Worm (Caenorhabditis elegans) whole organism, L2 larva: ENCODE results near the gene rig-6.

Experiments
- C34F6.9 ChIP-seq: fragments of 150-350 bp; optimal IDR thresholded peaks from 2 replicates; lab custom pipeline; 2014; ENCODE audit warnings: missing biosample characterization, missing genetic modification characterization
- F13H6.1 ChIP-seq: sonication (generic microtip); optimal IDR thresholded peaks from 2 replicates; lab custom pipeline; 2016; ENCODE audit warnings: missing genetic modification characterization, missing compliant biosample characterization
- R02D3.7 ChIP-seq: fragments of 150-350 bp; optimal IDR thresholded peaks from 2 replicates; lab custom pipeline; 2014; ENCODE audit warnings: missing biosample characterization, missing genetic modification characterization
- Y55F3AM.14 ChIP-seq: fragments of 200-800 bp; sonication (Bioruptor generic); optimal IDR thresholded peaks from 2 replicates; lab custom pipeline; 2018; ENCODE audit warnings: mild to moderate bottlenecking, missing genetic modification characterization, missing compliant biosample characterization
- ZK546.5 ChIP-seq: sonication (generic microtip); optimal IDR thresholded peaks from 2 replicates; lab custom pipeline; 2017; ENCODE audit warnings: missing biosample characterization, missing genetic modification characterization
- aly-2 ChIP-seq: fragments of 150-350 bp; optimal IDR thresholded peaks from 2 replicates; lab custom pipeline; 2014; ENCODE audit warnings: missing biosample characterization, missing genetic modification characterization
- ama-1 ChIP-seq: fragments of 150-350 bp; optimal IDR thresholded peaks from 2 replicates; lab custom pipeline; 2018; ENCODE audit warnings: inconsistent platforms
- blmp-1 ChIP-seq: sonication (generic microtip); optimal IDR thresholded peaks from 2 replicates; lab custom pipeline; 2017; ENCODE audit warnings: missing genetic modification characterization, mild to moderate bottlenecking, missing compliant biosample characterization, antibody characterized with exemption, moderate library complexity; ENCODE audit not compliant: insufficient read depth
- ceh-82 ChIP-seq: fragments of 150-350 bp; optimal IDR thresholded peaks from 2 replicates; lab custom pipeline; 2014; ENCODE audit warnings: missing biosample characterization, missing genetic modification characterization
- crh-2 ChIP-seq: sonication (generic microtip); optimal IDR thresholded peaks from 2 replicates; lab custom pipeline; 2017; ENCODE audit warnings: missing biosample characterization, missing genetic modification characterization
- dmd-4 ChIP-seq: sonication (generic microtip); optimal IDR thresholded peaks from 2 replicates; lab custom pipeline; 2017; ENCODE audit warnings: missing biosample characterization, missing genetic modification characterization
- egl-27 ChIP-seq: sonication (generic microtip); optimal IDR thresholded peaks from 3 replicates; lab custom pipeline; 2017; ENCODE audit warnings: missing biosample characterization, missing genetic modification reagents, missing genetic modification characterization
- elt-1 ChIP-seq: fragments of 150-350 bp; optimal IDR thresholded peaks from 2 replicates; lab custom pipeline; 2014; ENCODE audit warnings: missing biosample characterization, missing genetic modification characterization
- elt-3 ChIP-seq: sonication (generic microtip); optimal IDR thresholded peaks from 2 replicates; lab custom pipeline; 2017; ENCODE audit warnings: missing biosample characterization, missing genetic modification characterization
- fos-1 ChIP-seq: fragments of 150-350 bp; optimal IDR thresholded peaks from 2 replicates; lab custom pipeline; 2014; ENCODE audit warnings: missing biosample characterization, missing genetic modification characterization
- gmeb-1 ChIP-seq: fragments of 150-350 bp; optimal IDR thresholded peaks from 2 replicates; lab custom pipeline; 2014; ENCODE audit warnings: missing biosample characterization, missing genetic modification characterization
- lin-11 ChIP-seq: fragments of 150-350 bp; sonication (generic microtip); optimal IDR thresholded peaks from 2 replicates; lab custom pipeline; 2014; ENCODE audit warnings: missing biosample characterization, missing genetic modification characterization, inconsistent platforms, mixed read lengths
- lin-13 ChIP-seq: fragments of 150-350 bp; optimal IDR thresholded peaks from 2 replicates; lab custom pipeline; 2014; ENCODE audit warnings: missing biosample characterization, missing genetic modification reagents, missing genetic modification characterization
- lsy-2 ChIP-seq, 2 experiments: fragments of 150-350 bp in 1 of 2; sonication (generic microtip) in 1 of 2; optimal IDR thresholded peaks; 2 replicates each; lab custom pipeline; 2014 to 2017; ENCODE audit warnings: missing biosample characterization in 2 of 2, missing genetic modification characterization in 2 of 2
- mab-5 ChIP-seq: fragments of 150-350 bp; optimal IDR thresholded peaks from 2 replicates; lab custom pipeline; 2014; ENCODE audit warnings: missing biosample characterization, missing genetic modification characterization
- mbf-1 ChIP-seq: sonication (generic microtip); optimal IDR thresholded peaks from 2 replicates; lab custom pipeline; 2017; ENCODE audit warnings: missing biosample characterization, missing genetic modification characterization
- mdl-1 ChIP-seq, 2 experiments: fragments of 150-350 bp in 1 of 2; sonication (generic microtip) in 1 of 2; optimal IDR thresholded peaks; 2 replicates each; lab custom pipeline; 2017; ENCODE audit warnings: missing biosample characterization in 2 of 2, missing genetic modification characterization in 2 of 2
- nhr-10 ChIP-seq: sonication (generic microtip); optimal IDR thresholded peaks from 2 replicates; lab custom pipeline; 2017; ENCODE audit warnings: missing biosample characterization, missing genetic modification characterization
- nhr-11 ChIP-seq: fragments of 150-350 bp; optimal IDR thresholded peaks from 2 replicates; lab custom pipeline; 2014; ENCODE audit warnings: missing biosample characterization, missing genetic modification characterization
- nhr-12 ChIP-seq: fragments of 150-350 bp; optimal IDR thresholded peaks from 2 replicates; lab custom pipeline; 2014; ENCODE audit warnings: missing biosample characterization, missing genetic modification characterization
- nhr-129 ChIP-seq: fragments of 150-350 bp; optimal IDR thresholded peaks from 2 replicates; lab custom pipeline; 2014; ENCODE audit warnings: missing biosample characterization, missing genetic modification characterization
- nhr-21 ChIP-seq: fragments of 150-350 bp; optimal IDR thresholded peaks from 2 replicates; lab custom pipeline; 2014; ENCODE audit warnings: missing biosample characterization, missing genetic modification characterization
- nhr-23 ChIP-seq: fragments of 150-350 bp; optimal IDR thresholded peaks from 2 replicates; lab custom pipeline; 2014; ENCODE audit warnings: missing biosample characterization, missing genetic modification reagents, missing genetic modification characterization
- nhr-237 ChIP-seq: fragments of 150-350 bp; optimal IDR thresholded peaks from 2 replicates; lab custom pipeline; 2014; ENCODE audit warnings: missing biosample characterization, missing genetic modification characterization
- nhr-25 ChIP-seq: fragments of 150-350 bp; sonication (generic microtip); optimal IDR thresholded peaks from 3 replicates; lab custom pipeline; 2014; ENCODE audit warnings: missing biosample characterization, missing genetic modification characterization
- nhr-6 ChIP-seq: fragments of 150-350 bp; optimal IDR thresholded peaks from 2 replicates; lab custom pipeline; 2014; ENCODE audit warnings: missing biosample characterization, missing genetic modification characterization
- nhr-77 ChIP-seq: fragments of 150-350 bp; optimal IDR thresholded peaks from 2 replicates; lab custom pipeline; 2014; ENCODE audit warnings: missing biosample characterization, missing genetic modification characterization
- peb-1 ChIP-seq: fragments of 150-350 bp; optimal IDR thresholded peaks from 2 replicates; lab custom pipeline; 2014; ENCODE audit warnings: missing biosample characterization, missing genetic modification characterization
- sem-4 ChIP-seq: fragments of 150-350 bp; optimal IDR thresholded peaks from 2 replicates; lab custom pipeline; 2014; ENCODE audit warnings: missing biosample characterization, missing genetic modification reagents, missing genetic modification characterization
- skn-1 ChIP-seq: sonication (generic microtip); optimal IDR thresholded peaks from 2 replicates; lab custom pipeline; 2017; ENCODE audit warnings: missing biosample characterization, missing genetic modification characterization
- sma-3 ChIP-seq: sonication (generic microtip); optimal IDR thresholded peaks from 2 replicates; lab custom pipeline; 2016; ENCODE audit warnings: missing genetic modification reagents, missing genetic modification characterization, missing compliant biosample characterization
- sma-9 ChIP-seq, 2 experiments: fragments of 150-350 bp in 1 of 2; sonication (generic microtip) in 1 of 2; optimal IDR thresholded peaks; 2 replicates each; lab custom pipeline; 2014 to 2016; ENCODE audit warnings: missing genetic modification characterization in 2 of 2, mild to moderate bottlenecking in 1 of 2, missing biosample characterization in 1 of 2, missing compliant biosample characterization in 1 of 2, missing genetic modification reagents in 1 of 2, moderate library complexity in 1 of 2
- snpc-4 ChIP-seq: fragments of 150-350 bp; optimal IDR thresholded peaks from 2 replicates; lab custom pipeline; 2014; ENCODE audit warnings: missing biosample characterization, missing genetic modification characterization
- unc-39 ChIP-seq: fragments of 150-350 bp; optimal IDR thresholded peaks from 2 replicates; lab custom pipeline; 2014; ENCODE audit warnings: missing biosample characterization, missing genetic modification characterization
- unc-55 ChIP-seq: fragments of 150-350 bp; sonication (generic microtip); optimal IDR thresholded peaks from 3 replicates; lab custom pipeline; 2014; ENCODE audit warnings: missing biosample characterization, missing genetic modification reagents, missing genetic modification characterization
- unc-62 ChIP-seq: fragments of 150-350 bp; optimal IDR thresholded peaks from 2 replicates; lab custom pipeline; 2014; ENCODE audit warnings: missing biosample characterization, missing genetic modification reagents, missing genetic modification characterization
- ztf-1 ChIP-seq: fragments of 200-800 bp; sonication (Bioruptor generic); conservative IDR thresholded peaks from 2 replicates; pipeline ENCODE4 v1.3.6; 2022; ENCODE audit warnings: missing genetic modification characterization, missing compliant biosample characterization
- ztf-11 ChIP-seq: sonication (generic microtip); optimal IDR thresholded peaks from 2 replicates; lab custom pipeline; 2017; ENCODE audit warnings: missing biosample characterization, missing genetic modification characterization
- ztf-4 ChIP-seq: fragments of 150-350 bp; optimal IDR thresholded peaks from 2 replicates; lab custom pipeline; 2014; ENCODE audit warnings: missing biosample characterization, missing genetic modification characterization

The rig-6 gene

DNA sequence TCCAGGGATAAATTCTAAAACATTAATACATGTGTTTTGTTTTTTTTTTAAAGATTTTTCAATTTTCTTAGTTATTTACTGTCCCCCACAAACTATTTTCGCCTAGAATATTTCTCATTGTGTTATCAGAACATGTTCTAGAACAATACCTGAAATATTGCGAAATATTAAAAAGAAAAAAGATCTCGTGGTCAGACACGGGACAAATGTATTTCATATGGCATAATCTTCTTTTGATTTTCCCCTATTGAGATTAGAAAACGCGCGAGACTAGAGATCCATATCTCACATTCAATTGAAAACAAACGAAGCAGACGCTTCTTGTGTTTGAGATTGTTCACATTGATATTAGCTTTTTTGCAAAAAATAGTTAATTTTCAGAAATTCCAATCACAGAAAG is 44.2 kb upstream of the rig-6 start:
- TF ChIP-seq nhr-21 (tag; lab: Kevin White, UChicago) (peak; percentile 58), gmeb-1 (peak; percentile 11), crh-2 (tag; lab: Kevin White, UChicago) (peak; percentile 4), mdl-1 (tag; optimal IDR thresholded peaks at IDR 0.05; lab: Kevin White, UChicago) (no peak), unc-55 (GFP tag; lab: Kevin White, UChicago) (peak; percentile 6), nhr-25 (peak; percentile 73), nhr-129 (tag; lab: Kevin White, UChicago) (peak; percentile 13), C34F6.9 (tag; lab: Kevin White, UChicago) (peak; percentile 54), lsy-2 (tag; optimal IDR thresholded peaks at IDR 0.05; lab: Kevin White, UChicago) (peak in 1 of 2 experiments; percentile 52), snpc-4 (no peak), elt-1 (tag; lab: Kevin White, UChicago) (no peak), skn-1 (tag; lab: Kevin White, UChicago) (peak; percentile 1), sma-9 (GFP tag; optimal IDR thresholded peaks at IDR 0.05; lab: Kevin White, UChicago) (peak; percentile 32), sma-9 (tag; optimal IDR thresholded peaks at IDR 0.05; lab: Kevin White, UChicago) (no peak)

DNA sequence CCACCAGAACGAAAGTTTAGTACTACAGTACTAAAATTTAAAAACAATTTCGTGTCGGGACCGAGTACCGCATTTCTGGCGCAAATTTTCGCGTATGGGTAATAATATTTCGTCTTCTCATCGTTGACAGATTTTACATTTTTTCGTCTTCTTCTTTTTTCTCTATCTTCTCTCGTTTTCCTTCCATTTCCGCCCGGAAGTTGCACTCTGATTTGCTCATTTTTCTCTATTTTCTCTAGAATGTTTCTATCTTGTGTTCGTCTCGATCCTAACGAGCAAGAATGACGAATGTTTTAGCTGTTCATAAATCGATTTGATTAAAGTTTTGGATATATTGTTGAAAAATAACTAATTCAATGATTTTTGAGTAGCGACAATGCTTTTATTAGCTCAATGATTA is 43.6 kb upstream of the rig-6 start:
- peak; percentile 49 for TF ChIP-seq sma-9 (GFP tag; optimal IDR thresholded peaks at IDR 0.05; lab: Kevin White, UChicago)
- TF ChIP-seq sma-9 (tag; optimal IDR thresholded peaks at IDR 0.05; lab: Kevin White, UChicago), result no peak
- no peak for TF ChIP-seq elt-1 (tag; lab: Kevin White, UChicago)
- no peak for TF ChIP-seq F13H6.1 (tag; lab: Kevin White, UChicago)
- no peak for TF ChIP-seq mab-5 (tag; lab: Kevin White, UChicago)
- no peak for TF ChIP-seq dmd-4
- TF ChIP-seq skn-1 (tag; lab: Kevin White, UChicago), result no peak
- TF ChIP-seq nhr-77 (tag; lab: Kevin White, UChicago), result no peak
- no peak for TF ChIP-seq ztf-4
- no peak for TF ChIP-seq nhr-6
- TF ChIP-seq ztf-11 (tag; lab: Kevin White, UChicago), result no peak
- TF ChIP-seq ztf-1 (GFP tag; lab: Robert Waterston, UW), result no peak
- no peak for TF ChIP-seq nhr-11 (tag; lab: Kevin White, UChicago)
- TF ChIP-seq C34F6.9 (tag; lab: Kevin White, UChicago), result peak; percentile 15
- peak; percentile 2 to 24 for TF ChIP-seq lsy-2 (tag; optimal IDR thresholded peaks at IDR 0.05; lab: Kevin White, UChicago)
- no peak for TF ChIP-seq nhr-12 (tag; lab: Kevin White, UChicago)
- TF ChIP-seq mbf-1 (tag; lab: Kevin White, UChicago), result no peak

DNA sequence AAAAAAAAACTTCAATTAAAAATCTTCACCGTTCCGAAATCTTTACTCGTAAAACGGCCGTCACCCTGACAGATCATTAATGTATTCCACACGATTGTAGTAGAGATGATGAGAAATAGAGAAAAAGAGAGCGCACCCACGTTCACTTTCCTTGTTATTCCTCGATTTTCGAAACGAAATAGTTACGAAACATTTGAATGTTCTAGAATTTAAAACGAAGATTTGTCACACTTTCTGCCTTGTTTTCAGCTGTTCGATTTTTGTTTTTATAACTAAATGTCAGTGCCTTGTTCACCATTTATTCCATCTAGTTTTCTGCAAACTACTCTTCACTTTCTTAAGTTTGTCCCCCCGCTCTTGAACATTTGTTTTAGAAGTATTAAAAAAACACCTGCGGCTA is 42.9 kb upstream of the rig-6 start:
- TF ChIP-seq crh-2 (tag; lab: Kevin White, UChicago) (no peak), C34F6.9 (tag; lab: Kevin White, UChicago) (peak; percentile 39), unc-55 (GFP tag; lab: Kevin White, UChicago) (peak; percentile 35)

ce11 chrII:4851594-4852106 is 39.8 kb upstream of the rig-6 start, which contains the start of gene dnj-9:
dnj-9 (plus strand) TSS chrII:4852056.
- TF ChIP-seq lin-13 (peak; percentile 95), unc-55 (GFP tag; lab: Kevin White, UChicago) (peak; percentile 98), egl-27 (tag; lab: Kevin White, UChicago) (peak; percentile 94), blmp-1 (tag; lab: Kevin White, UChicago) (peak; percentile 77), ama-1 (lab: Kevin White, UChicago) (peak; percentile 77), mab-5 (tag; lab: Kevin White, UChicago) (peak; percentile 93), sem-4 (tag; lab: Kevin White, UChicago) (peak; percentile 95), Y55F3AM.14 (GFP tag; lab: Kevin White, UChicago) (no peak), sma-3 (GFP tag; lab: Kevin White, UChicago) (peak; percentile 96), ZK546.5 (tag; lab: Kevin White, UChicago) (peak; percentile 68), nhr-11 (tag; lab: Kevin White, UChicago) (no peak), nhr-6 (peak; percentile 89), ceh-82 (tag; lab: Kevin White, UChicago) (peak; percentile 43), lin-11 (tag; lab: Kevin White, UChicago) (peak; percentile 90), ztf-1 (GFP tag; lab: Robert Waterston, UW) (no peak), nhr-237 (tag; lab: Kevin White, UChicago) (peak; percentile 45), ztf-4 (peak; percentile 91), nhr-10 (tag; lab: Kevin White, UChicago) (peak; percentile 91), unc-62 (peak; percentile 63), elt-1 (tag; lab: Kevin White, UChicago) (no peak), F13H6.1 (tag; lab: Kevin White, UChicago) (peak; percentile 96), ztf-11 (tag; lab: Kevin White, UChicago) (no peak), elt-3 (tag; lab: Kevin White, UChicago) (no peak), nhr-129 (tag; lab: Kevin White, UChicago) (peak; percentile 87), nhr-12 (tag; lab: Kevin White, UChicago) (peak; percentile 60), R02D3.7 (tag; lab: Kevin White, UChicago) (peak; percentile 78), aly-2 (no peak), nhr-23 (no peak), dmd-4 (peak; percentile 63), crh-2 (tag; lab: Kevin White, UChicago) (peak; percentile 96), fos-1 (tag; lab: Kevin White, UChicago) (peak; percentile 77), nhr-25 (peak; percentile 97), unc-39 (tag; lab: Kevin White, UChicago) (no peak), gmeb-1 (peak; percentile 100), peb-1 (no peak)
